Worm (Caenorhabditis elegans) whole organism, L3 larva: ENCODE data around the gene tofu-1.

ENCODE experiments used
- R02D3.7 ChIP-seq: fragments of 150-350 bp; optimal IDR thresholded peaks from 2 replicates; lab custom pipeline; 2014; ENCODE audit warnings: missing biosample characterization, missing genetic modification characterization
- ZK546.5 ChIP-seq: sonication (generic microtip); optimal IDR thresholded peaks from 2 replicates; lab custom pipeline; 2017; ENCODE audit warnings: missing biosample characterization, missing genetic modification characterization
- aly-2 ChIP-seq: fragments of 150-350 bp; optimal IDR thresholded peaks from 2 replicates; lab custom pipeline; 2014; ENCODE audit warnings: missing biosample characterization, missing genetic modification characterization
- ama-1 ChIP-seq: fragments of 150-350 bp; optimal IDR thresholded peaks from 2 replicates; lab custom pipeline; 2018
- ceh-16 ChIP-seq: sonication (generic microtip); optimal IDR thresholded peaks from 2 replicates; lab custom pipeline; 2017; ENCODE audit warnings: missing biosample characterization, missing genetic modification characterization
- ceh-28 ChIP-seq: fragments of 150-350 bp; optimal IDR thresholded peaks from 2 replicates; lab custom pipeline; 2014; ENCODE audit warnings: missing biosample characterization, missing genetic modification reagents, missing genetic modification characterization
- ceh-82 ChIP-seq: fragments of 150-350 bp; optimal IDR thresholded peaks from 2 replicates; lab custom pipeline; 2014; ENCODE audit warnings: missing biosample characterization, missing genetic modification characterization
- ceh-9 ChIP-seq: sonication (generic microtip); optimal IDR thresholded peaks from 2 replicates; lab custom pipeline; 2018; ENCODE audit warnings: missing biosample characterization, missing genetic modification characterization
- egl-27 ChIP-seq: sonication (generic microtip); optimal IDR thresholded peaks from 4 replicates; lab custom pipeline; 2017; ENCODE audit warnings: missing biosample characterization, missing genetic modification reagents, missing genetic modification characterization
- elt-2 ChIP-seq: sonication (generic microtip); optimal IDR thresholded peaks from 2 replicates; lab custom pipeline; 2016; ENCODE audit warnings: missing genetic modification reagents, mild to moderate bottlenecking, missing genetic modification characterization, missing compliant biosample characterization
- elt-3 ChIP-seq, 3 experiments: fragments of 150-350 bp in 1 of 3; sonication (generic microtip) in 2 of 3; optimal IDR thresholded peaks; 2 replicates in 2 of 3; 4 replicates in 1 of 3; lab custom pipeline; 2014 to 2017; ENCODE audit warnings: missing biosample characterization in 3 of 3, missing genetic modification characterization in 3 of 3
- eor-1 ChIP-seq, 2 experiments: fragments of 150-350 bp; optimal IDR thresholded peaks; 2 replicates each; lab custom pipeline; 2014 to 2018; ENCODE audit warnings: missing biosample characterization in 2 of 2, missing genetic modification characterization in 2 of 2
- fkh-10 ChIP-seq: sonication (generic microtip); optimal IDR thresholded peaks from 2 replicates; lab custom pipeline; 2017; ENCODE audit warnings: missing biosample characterization, missing genetic modification reagents, missing genetic modification characterization
- fkh-2 ChIP-seq: fragments of 150-350 bp; optimal IDR thresholded peaks from 2 replicates; lab custom pipeline; 2014; ENCODE audit warnings: missing biosample characterization, missing genetic modification reagents, missing genetic modification characterization
- fos-1 ChIP-seq: fragments of 150-350 bp; optimal IDR thresholded peaks from 2 replicates; lab custom pipeline; 2014; ENCODE audit warnings: missing biosample characterization, missing genetic modification characterization
- hmg-11 ChIP-seq: sonication (generic microtip); optimal IDR thresholded peaks from 2 replicates; lab custom pipeline; 2016; ENCODE audit warnings: missing genetic modification characterization, missing compliant biosample characterization
- lin-15B ChIP-seq: fragments of 150-350 bp; optimal IDR thresholded peaks from 2 replicates; lab custom pipeline; 2014; ENCODE audit warnings: missing biosample characterization, missing genetic modification characterization
- lsy-12 ChIP-seq: sonication (generic microtip); optimal IDR thresholded peaks from 2 replicates; lab custom pipeline; 2016; ENCODE audit warnings: mild to moderate bottlenecking, missing genetic modification characterization, missing compliant biosample characterization
- nfya-1 ChIP-seq: sonication (generic microtip); optimal IDR thresholded peaks from 2 replicates; lab custom pipeline; 2017; ENCODE audit warnings: missing genetic modification characterization, mild to moderate bottlenecking, missing compliant biosample characterization, antibody characterized with exemption, moderate library complexity; ENCODE audit not compliant: insufficient read depth
- nhr-11 ChIP-seq: fragments of 150-350 bp; optimal IDR thresholded peaks from 2 replicates; lab custom pipeline; 2014; ENCODE audit warnings: missing biosample characterization, missing genetic modification characterization
- nhr-12 ChIP-seq: fragments of 150-350 bp; optimal IDR thresholded peaks from 2 replicates; lab custom pipeline; 2014; ENCODE audit warnings: missing biosample characterization, missing genetic modification characterization
- nhr-23 ChIP-seq: fragments of 150-350 bp; optimal IDR thresholded peaks from 2 replicates; lab custom pipeline; 2014; ENCODE audit warnings: missing biosample characterization, missing genetic modification reagents, missing genetic modification characterization
- nhr-237 ChIP-seq: fragments of 150-350 bp; optimal IDR thresholded peaks from 2 replicates; lab custom pipeline; 2014; ENCODE audit warnings: missing biosample characterization, missing genetic modification characterization
- nhr-43 ChIP-seq: sonication (generic microtip); optimal IDR thresholded peaks from 2 replicates; lab custom pipeline; 2016; ENCODE audit warnings: mild to moderate bottlenecking, missing genetic modification characterization, missing compliant biosample characterization; ENCODE audit not compliant: poor library complexity, severe bottlenecking
- nhr-67 ChIP-seq: fragments of 150-350 bp; optimal IDR thresholded peaks from 2 replicates; lab custom pipeline; 2014; ENCODE audit warnings: missing biosample characterization, missing genetic modification characterization
- nhr-77 ChIP-seq: fragments of 150-350 bp; optimal IDR thresholded peaks from 2 replicates; lab custom pipeline; 2014; ENCODE audit warnings: missing biosample characterization, missing genetic modification characterization
- pha-4 ChIP-seq: fragments of 150-350 bp; optimal IDR thresholded peaks from 2 replicates; lab custom pipeline; 2014; ENCODE audit warnings: missing biosample characterization, missing genetic modification reagents, missing genetic modification characterization
- pqm-1 ChIP-seq: fragments of 150-350 bp; optimal IDR thresholded peaks from 2 replicates; lab custom pipeline; 2017; ENCODE audit warnings: missing biosample characterization, missing genetic modification characterization, inconsistent platforms
- snpc-4 ChIP-seq: fragments of 150-350 bp; optimal IDR thresholded peaks from 2 replicates; lab custom pipeline; 2014; ENCODE audit warnings: missing biosample characterization, missing genetic modification characterization
- tbx-2 ChIP-seq: sonication (generic microtip); optimal IDR thresholded peaks from 2 replicates; lab custom pipeline; 2016; ENCODE audit warnings: mild to moderate bottlenecking, missing genetic modification characterization, missing compliant biosample characterization
- unc-39 ChIP-seq: sonication (generic microtip); optimal IDR thresholded peaks from 4 replicates; lab custom pipeline; 2017; ENCODE audit warnings: missing biosample characterization, missing genetic modification characterization
- unc-62 ChIP-seq: fragments of 150-350 bp; sonication (generic microtip); optimal IDR thresholded peaks from 4 replicates; lab custom pipeline; 2014; ENCODE audit warnings: missing biosample characterization, missing genetic modification reagents, missing genetic modification characterization
- ztf-11 ChIP-seq: fragments of 150-350 bp; optimal IDR thresholded peaks from 2 replicates; lab custom pipeline; 2014; ENCODE audit warnings: missing biosample characterization, missing genetic modification characterization
- ztf-4 ChIP-seq: fragments of 150-350 bp; optimal IDR thresholded peaks from 2 replicates; lab custom pipeline; 2014; ENCODE audit warnings: missing biosample characterization, missing genetic modification characterization

The tofu-1 gene

ce11 chrV:10004048-10004761 is 23.3 kb downstream of the tofu-1 start, which contains the start of gene uda-1:
Gene uda-1, plus strand, starts transcription at chrV:10004755.
- TF ChIP-seq pha-4 (tag; lab: Kevin White, UChicago): peak; percentile 53

DNA sequence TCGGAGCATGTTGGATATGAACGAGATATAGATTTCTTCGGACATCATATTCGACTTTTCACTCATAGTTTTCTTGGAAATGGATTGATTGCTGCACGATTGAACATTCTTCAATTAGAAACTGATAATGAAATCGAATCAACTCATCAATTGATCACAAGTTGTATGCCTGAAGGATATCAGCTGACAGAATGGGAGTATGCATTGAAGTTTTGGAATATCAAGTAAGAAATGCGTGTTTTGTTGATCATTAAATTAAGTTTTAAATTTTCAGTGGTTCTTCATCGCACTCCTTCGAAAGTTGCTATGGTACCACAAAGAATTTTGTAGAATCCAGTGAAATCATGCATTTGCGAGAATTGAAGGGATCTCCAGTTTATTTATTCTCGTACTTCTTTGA is 25.4 kb downstream of the tofu-1 start:
- no peak for TF ChIP-seq ceh-9 (tag; lab: Kevin White, UChicago)

DNA sequence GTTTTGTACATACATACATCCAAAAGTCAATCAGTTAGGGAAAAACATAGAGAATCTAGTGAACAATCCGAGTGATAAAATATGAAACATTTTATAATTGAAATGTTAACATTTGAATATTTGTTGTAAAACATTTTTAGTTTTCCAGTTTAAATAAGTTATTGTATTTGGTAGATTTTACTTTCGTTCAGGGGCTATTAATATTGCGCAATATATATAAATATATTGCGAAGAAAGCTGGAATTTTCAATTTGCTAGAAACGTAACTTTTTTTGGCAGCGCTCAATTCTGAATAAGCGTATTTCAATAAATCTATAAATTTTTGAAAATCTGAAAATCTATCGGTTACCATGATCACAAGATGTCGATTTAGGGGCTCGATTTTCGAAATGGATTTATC is 26.5 kb downstream of the tofu-1 start:
- no peak for TF ChIP-seq nhr-12 (tag; lab: Kevin White, UChicago)
- peak; percentile 2 for TF ChIP-seq pha-4 (tag; lab: Kevin White, UChicago)
- TF ChIP-seq, all 47 proteins: peak for 1

- no peak for TF ChIP-seq nhr-11
- TF ChIP-seq, all 47 proteins: peak for 0
These were observed 30.7 kb downstream of the tofu-1 start, which contains the start of gene lea-1 for ce11 chrV:10011623-10012022. Gene lea-1, plus strand, starts transcription at chrV:10011923.

- TF ChIP-seq hmg-11 (tag; lab: Kevin White, UChicago) (no peak), elt-2 (peak; percentile 68), ceh-9 (tag; lab: Kevin White, UChicago) (no peak), unc-39 (tag; lab: Kevin White, UChicago) (no peak), pqm-1 (tag; lab: Kevin White, UChicago) (peak; percentile 62), nhr-77 (tag; lab: Kevin White, UChicago) (no peak), aly-2 (no peak), lin-15B (tag; lab: Kevin White, UChicago) (no peak), fkh-10 (GFP tag; lab: Kevin White, UChicago) (no peak), ztf-4 (tag; lab: Kevin White, UChicago) (no peak), tbx-2 (no peak), nhr-23 (tag; lab: Kevin White, UChicago) (no peak), fkh-2 (tag; lab: Kevin White, UChicago) (no peak), nhr-43 (tag; lab: Kevin White, UChicago) (no peak), ceh-28 (tag; lab: Kevin White, UChicago) (no peak), lsy-12 (tag; lab: Kevin White, UChicago) (no peak), egl-27 (no peak), ZK546.5 (tag; lab: Kevin White, UChicago) (no peak), pha-4 (tag; lab: Kevin White, UChicago) (peak; percentile 23), fos-1 (tag; lab: Kevin White, UChicago) (no peak), ama-1 (lab: Kevin White, UChicago) (no peak), nhr-67 (tag; lab: Kevin White, UChicago) (no peak), nhr-11 (no peak), nhr-237 (tag; lab: Kevin White, UChicago) (no peak), elt-3 (tag; optimal IDR thresholded peaks at IDR 0.05; lab: Kevin White, UChicago) (peak in 2 of 3 experiments; percentile 92 to 93)
These were observed 31.7 kb downstream of the tofu-1 start for ce11 chrV:10012639-10013038.

ce11 chrV:10018291-10018690 is 37.3 kb downstream of the tofu-1 start:
- TF ChIP-seq ztf-4 (tag; lab: Kevin White, UChicago): no peak
- TF ChIP-seq, all 47 proteins: peak for 0

DNA sequence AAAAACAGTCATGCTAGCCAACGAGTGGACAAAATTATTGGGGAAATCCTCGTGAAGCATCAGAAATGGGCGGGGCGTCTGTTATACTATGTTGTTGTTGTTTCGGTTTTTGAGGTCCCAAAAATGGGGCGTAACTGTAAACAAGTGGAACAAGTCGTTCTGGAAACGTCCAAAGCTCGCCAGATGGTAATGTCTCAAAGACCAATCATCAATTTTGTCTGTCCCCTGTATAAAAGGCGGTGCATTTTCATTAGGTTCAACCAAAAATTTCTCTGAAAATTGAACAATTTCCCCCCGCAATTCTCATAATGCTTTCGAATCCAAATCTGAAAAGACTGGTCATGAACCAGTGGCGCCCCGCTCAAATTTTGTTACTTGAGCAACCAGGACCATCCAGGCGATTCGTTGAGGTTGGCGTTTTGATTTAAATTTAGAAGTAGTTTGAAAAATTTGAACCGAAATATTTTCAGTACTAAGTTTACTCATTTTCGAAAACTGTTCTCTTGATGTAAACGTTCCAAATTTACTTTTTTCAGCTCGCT is 38.2 kb downstream of the tofu-1 start:
- TF ChIP-seq ceh-82 (tag; lab: Kevin White, UChicago) (no peak), elt-3 (tag; optimal IDR thresholded peaks at IDR 0.05; lab: Kevin White, UChicago) (no peak), ztf-4 (tag; lab: Kevin White, UChicago) (no peak), pqm-1 (tag; lab: Kevin White, UChicago) (no peak), lsy-12 (tag; lab: Kevin White, UChicago) (no peak), ceh-16 (tag; lab: Kevin White, UChicago) (no peak), eor-1 (tag; optimal IDR thresholded peaks at IDR 0.05; lab: Kevin White, UChicago) (no peak), snpc-4 (tag; lab: Kevin White, UChicago) (no peak), nhr-77 (tag; lab: Kevin White, UChicago) (no peak), hmg-11 (tag; lab: Kevin White, UChicago) (no peak), R02D3.7 (tag; lab: Kevin White, UChicago) (no peak), ztf-11 (no peak), nfya-1 (tag; lab: Kevin White, UChicago) (no peak), egl-27 (no peak), ama-1 (lab: Kevin White, UChicago) (no peak), nhr-237 (tag; lab: Kevin White, UChicago) (no peak), unc-62 (GFP tag; lab: Kevin White, UChicago) (no peak), lin-15B (tag; lab: Kevin White, UChicago) (no peak)
